Worm (Caenorhabditis elegans) whole organism, L1 larva: Measurements from ENCODE around the gene ZC376.8.

Source experiments
- lsy-2 ChIP-seq, 2 experiments: fragments of 150-350 bp; optimal IDR thresholded peaks; 2 replicates each; lab custom pipeline; 2014; ENCODE audit warnings: missing biosample characterization in 2 of 2, missing genetic modification characterization in 2 of 2
- snpc-4 ChIP-seq: fragments of 150-350 bp; optimal IDR thresholded peaks from 2 replicates; lab custom pipeline; 2014; ENCODE audit warnings: missing biosample characterization, missing genetic modification characterization

DNA sequence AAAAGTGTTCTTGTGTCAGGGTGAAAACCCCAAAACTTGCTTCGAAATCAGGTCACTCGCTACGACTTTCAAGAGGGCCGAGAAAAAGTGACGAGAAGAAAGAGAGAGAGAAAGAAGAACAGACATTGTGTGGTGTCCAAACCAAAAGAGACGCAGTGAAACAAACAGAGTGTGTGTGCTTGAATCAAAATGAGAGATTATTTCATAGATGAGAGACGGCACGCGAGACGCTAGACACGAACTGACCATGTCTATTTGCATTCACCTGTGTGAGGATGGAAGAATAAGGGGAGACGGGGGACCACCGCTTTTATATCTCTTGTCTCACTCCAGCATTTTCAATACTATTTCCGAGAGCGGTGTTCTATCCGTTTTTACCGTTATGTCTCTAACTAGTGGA lies 43.9 kb upstream of the ZC376.8 start:
- peak; percentile 32 to 80 for TF ChIP-seq lsy-2 (tag; optimal IDR thresholded peaks at IDR 0.05; lab: Kevin White, UChicago)
- TF ChIP-seq snpc-4 (tag; lab: Kevin White, UChicago): peak; percentile 48
